Worm (Caenorhabditis elegans) whole organism, L2 larva: Measurements from ENCODE around the gene pros-1.

ENCODE experiments used
- C34F6.9 ChIP-seq: fragments of 150-350 bp; optimal IDR thresholded peaks from 2 replicates; lab custom pipeline; 2014; ENCODE audit warnings: missing biosample characterization, missing genetic modification characterization
- F13H6.1 ChIP-seq: sonication (generic microtip); optimal IDR thresholded peaks from 2 replicates; lab custom pipeline; 2016; ENCODE audit warnings: missing genetic modification characterization, missing compliant biosample characterization
- R02D3.7 ChIP-seq: fragments of 150-350 bp; optimal IDR thresholded peaks from 2 replicates; lab custom pipeline; 2014; ENCODE audit warnings: missing biosample characterization, missing genetic modification characterization
- Y55F3AM.14 ChIP-seq: fragments of 200-800 bp; sonication (Bioruptor generic); optimal IDR thresholded peaks from 2 replicates; lab custom pipeline; 2018; ENCODE audit warnings: mild to moderate bottlenecking, missing genetic modification characterization, missing compliant biosample characterization
- ZK546.5 ChIP-seq: sonication (generic microtip); optimal IDR thresholded peaks from 2 replicates; lab custom pipeline; 2017; ENCODE audit warnings: missing biosample characterization, missing genetic modification characterization
- alr-1 ChIP-seq: fragments of 150-350 bp; optimal IDR thresholded peaks from 2 replicates; lab custom pipeline; 2014; ENCODE audit warnings: missing biosample characterization, missing genetic modification characterization
- aly-2 ChIP-seq: fragments of 150-350 bp; optimal IDR thresholded peaks from 2 replicates; lab custom pipeline; 2014; ENCODE audit warnings: missing biosample characterization, missing genetic modification characterization
- ama-1 ChIP-seq: fragments of 150-350 bp; optimal IDR thresholded peaks from 2 replicates; lab custom pipeline; 2018; ENCODE audit warnings: inconsistent platforms
- blmp-1 ChIP-seq: sonication (generic microtip); optimal IDR thresholded peaks from 2 replicates; lab custom pipeline; 2017; ENCODE audit warnings: missing genetic modification characterization, mild to moderate bottlenecking, missing compliant biosample characterization, antibody characterized with exemption, moderate library complexity; ENCODE audit not compliant: insufficient read depth
- ceh-16 ChIP-seq: fragments of 150-350 bp; optimal IDR thresholded peaks from 2 replicates; lab custom pipeline; 2014; ENCODE audit warnings: missing biosample characterization, missing genetic modification characterization
- ceh-82 ChIP-seq: fragments of 150-350 bp; optimal IDR thresholded peaks from 2 replicates; lab custom pipeline; 2014; ENCODE audit warnings: missing biosample characterization, missing genetic modification characterization
- crh-2 ChIP-seq: sonication (generic microtip); optimal IDR thresholded peaks from 2 replicates; lab custom pipeline; 2017; ENCODE audit warnings: missing biosample characterization, missing genetic modification characterization
- dmd-4 ChIP-seq: sonication (generic microtip); optimal IDR thresholded peaks from 2 replicates; lab custom pipeline; 2017; ENCODE audit warnings: missing biosample characterization, missing genetic modification characterization
- egl-27 ChIP-seq: sonication (generic microtip); optimal IDR thresholded peaks from 3 replicates; lab custom pipeline; 2017; ENCODE audit warnings: missing biosample characterization, missing genetic modification reagents, missing genetic modification characterization
- elt-1 ChIP-seq: fragments of 150-350 bp; optimal IDR thresholded peaks from 2 replicates; lab custom pipeline; 2014; ENCODE audit warnings: missing biosample characterization, missing genetic modification characterization
- elt-3 ChIP-seq: sonication (generic microtip); optimal IDR thresholded peaks from 2 replicates; lab custom pipeline; 2017; ENCODE audit warnings: missing biosample characterization, missing genetic modification characterization
- fos-1 ChIP-seq: fragments of 150-350 bp; optimal IDR thresholded peaks from 2 replicates; lab custom pipeline; 2014; ENCODE audit warnings: missing biosample characterization, missing genetic modification characterization
- gmeb-1 ChIP-seq: fragments of 150-350 bp; optimal IDR thresholded peaks from 2 replicates; lab custom pipeline; 2014; ENCODE audit warnings: missing biosample characterization, missing genetic modification characterization
- lin-11 ChIP-seq: fragments of 150-350 bp; sonication (generic microtip); optimal IDR thresholded peaks from 2 replicates; lab custom pipeline; 2014; ENCODE audit warnings: missing biosample characterization, missing genetic modification characterization, inconsistent platforms, mixed read lengths
- lin-13 ChIP-seq: fragments of 150-350 bp; optimal IDR thresholded peaks from 2 replicates; lab custom pipeline; 2014; ENCODE audit warnings: missing biosample characterization, missing genetic modification reagents, missing genetic modification characterization
- lin-39 ChIP-seq: fragments of 150-350 bp; optimal IDR thresholded peaks from 2 replicates; lab custom pipeline; 2014; ENCODE audit warnings: missing biosample characterization, missing genetic modification reagents, missing genetic modification characterization
- lsy-2 ChIP-seq, 2 experiments: fragments of 150-350 bp in 1 of 2; sonication (generic microtip) in 1 of 2; optimal IDR thresholded peaks; 2 replicates each; lab custom pipeline; 2014 to 2017; ENCODE audit warnings: missing biosample characterization in 2 of 2, missing genetic modification characterization in 2 of 2
- mab-5 ChIP-seq: fragments of 150-350 bp; optimal IDR thresholded peaks from 2 replicates; lab custom pipeline; 2014; ENCODE audit warnings: missing biosample characterization, missing genetic modification characterization
- mbf-1 ChIP-seq: sonication (generic microtip); optimal IDR thresholded peaks from 2 replicates; lab custom pipeline; 2017; ENCODE audit warnings: missing biosample characterization, missing genetic modification characterization
- mdl-1 ChIP-seq, 2 experiments: fragments of 150-350 bp in 1 of 2; sonication (generic microtip) in 1 of 2; optimal IDR thresholded peaks; 2 replicates each; lab custom pipeline; 2017; ENCODE audit warnings: missing biosample characterization in 2 of 2, missing genetic modification characterization in 2 of 2
- nhr-10 ChIP-seq: sonication (generic microtip); optimal IDR thresholded peaks from 2 replicates; lab custom pipeline; 2017; ENCODE audit warnings: missing biosample characterization, missing genetic modification characterization
- nhr-11 ChIP-seq: fragments of 150-350 bp; optimal IDR thresholded peaks from 2 replicates; lab custom pipeline; 2014; ENCODE audit warnings: missing biosample characterization, missing genetic modification characterization
- nhr-12 ChIP-seq: fragments of 150-350 bp; optimal IDR thresholded peaks from 2 replicates; lab custom pipeline; 2014; ENCODE audit warnings: missing biosample characterization, missing genetic modification characterization
- nhr-129 ChIP-seq: fragments of 150-350 bp; optimal IDR thresholded peaks from 2 replicates; lab custom pipeline; 2014; ENCODE audit warnings: missing biosample characterization, missing genetic modification characterization
- nhr-21 ChIP-seq: fragments of 150-350 bp; optimal IDR thresholded peaks from 2 replicates; lab custom pipeline; 2014; ENCODE audit warnings: missing biosample characterization, missing genetic modification characterization
- nhr-23 ChIP-seq: fragments of 150-350 bp; optimal IDR thresholded peaks from 2 replicates; lab custom pipeline; 2014; ENCODE audit warnings: missing biosample characterization, missing genetic modification reagents, missing genetic modification characterization
- nhr-237 ChIP-seq: fragments of 150-350 bp; optimal IDR thresholded peaks from 2 replicates; lab custom pipeline; 2014; ENCODE audit warnings: missing biosample characterization, missing genetic modification characterization
- nhr-25 ChIP-seq: fragments of 150-350 bp; sonication (generic microtip); optimal IDR thresholded peaks from 3 replicates; lab custom pipeline; 2014; ENCODE audit warnings: missing biosample characterization, missing genetic modification characterization
- nhr-6 ChIP-seq: fragments of 150-350 bp; optimal IDR thresholded peaks from 2 replicates; lab custom pipeline; 2014; ENCODE audit warnings: missing biosample characterization, missing genetic modification characterization
- nhr-77 ChIP-seq: fragments of 150-350 bp; optimal IDR thresholded peaks from 2 replicates; lab custom pipeline; 2014; ENCODE audit warnings: missing biosample characterization, missing genetic modification characterization
- peb-1 ChIP-seq: fragments of 150-350 bp; optimal IDR thresholded peaks from 2 replicates; lab custom pipeline; 2014; ENCODE audit warnings: missing biosample characterization, missing genetic modification characterization
- sem-4 ChIP-seq: fragments of 150-350 bp; optimal IDR thresholded peaks from 2 replicates; lab custom pipeline; 2014; ENCODE audit warnings: missing biosample characterization, missing genetic modification reagents, missing genetic modification characterization
- skn-1 ChIP-seq: sonication (generic microtip); optimal IDR thresholded peaks from 2 replicates; lab custom pipeline; 2017; ENCODE audit warnings: missing biosample characterization, missing genetic modification characterization
- sma-3 ChIP-seq: sonication (generic microtip); optimal IDR thresholded peaks from 2 replicates; lab custom pipeline; 2016; ENCODE audit warnings: missing genetic modification reagents, missing genetic modification characterization, missing compliant biosample characterization
- sma-9 ChIP-seq, 2 experiments: fragments of 150-350 bp in 1 of 2; sonication (generic microtip) in 1 of 2; optimal IDR thresholded peaks; 2 replicates each; lab custom pipeline; 2014 to 2016; ENCODE audit warnings: missing genetic modification characterization in 2 of 2, mild to moderate bottlenecking in 1 of 2, missing biosample characterization in 1 of 2, missing compliant biosample characterization in 1 of 2, missing genetic modification reagents in 1 of 2, moderate library complexity in 1 of 2
- snpc-4 ChIP-seq: fragments of 150-350 bp; optimal IDR thresholded peaks from 2 replicates; lab custom pipeline; 2014; ENCODE audit warnings: missing biosample characterization, missing genetic modification characterization
- unc-39 ChIP-seq: fragments of 150-350 bp; optimal IDR thresholded peaks from 2 replicates; lab custom pipeline; 2014; ENCODE audit warnings: missing biosample characterization, missing genetic modification characterization
- unc-55 ChIP-seq: fragments of 150-350 bp; sonication (generic microtip); optimal IDR thresholded peaks from 3 replicates; lab custom pipeline; 2014; ENCODE audit warnings: missing biosample characterization, missing genetic modification reagents, missing genetic modification characterization
- unc-62 ChIP-seq: fragments of 150-350 bp; optimal IDR thresholded peaks from 2 replicates; lab custom pipeline; 2014; ENCODE audit warnings: missing biosample characterization, missing genetic modification reagents, missing genetic modification characterization
- zag-1 ChIP-seq: fragments of 150-350 bp; optimal IDR thresholded peaks from 2 replicates; lab custom pipeline; 2014; ENCODE audit warnings: missing biosample characterization, missing genetic modification characterization
- ztf-1 ChIP-seq: fragments of 200-800 bp; sonication (Bioruptor generic); conservative IDR thresholded peaks from 2 replicates; pipeline ENCODE4 v1.3.6; 2022; ENCODE audit warnings: missing genetic modification characterization, missing compliant biosample characterization
- ztf-11 ChIP-seq: sonication (generic microtip); optimal IDR thresholded peaks from 2 replicates; lab custom pipeline; 2017; ENCODE audit warnings: missing biosample characterization, missing genetic modification characterization
- ztf-4 ChIP-seq: fragments of 150-350 bp; optimal IDR thresholded peaks from 2 replicates; lab custom pipeline; 2014; ENCODE audit warnings: missing biosample characterization, missing genetic modification characterization

pros-1 gene

ce11 chrIII:8105771-8106170 is 38.7 kb downstream of the pros-1 start:
- TF ChIP-seq nhr-21 (tag; lab: Kevin White, UChicago): peak; percentile 3
- TF ChIP-seq snpc-4: no peak
- TF ChIP-seq mbf-1 (tag; lab: Kevin White, UChicago): no peak
- TF ChIP-seq, all 48 proteins: peak for 1

ce11 chrIII:8106476-8106875 is 39.4 kb downstream of the pros-1 start:
- TF ChIP-seq egl-27 (no peak), lin-39 (tag; lab: Kevin White, UChicago) (no peak), dmd-4 (tag; lab: Kevin White, UChicago) (no peak), nhr-10 (tag; lab: Kevin White, UChicago) (no peak), ceh-82 (tag; lab: Kevin White, UChicago) (no peak), mbf-1 (tag; lab: Kevin White, UChicago) (no peak), crh-2 (tag; lab: Kevin White, UChicago) (no peak), nhr-129 (tag; lab: Kevin White, UChicago) (peak; percentile 75), ztf-1 (GFP tag; lab: Robert Waterston, UW) (no peak), mdl-1 (tag; optimal IDR thresholded peaks at IDR 0.05; lab: Kevin White, UChicago) (no peak), ztf-11 (tag; lab: Kevin White, UChicago) (no peak), sma-3 (peak; percentile 40), alr-1 (no peak), ZK546.5 (tag; lab: Kevin White, UChicago) (no peak), nhr-77 (no peak), snpc-4 (no peak), unc-39 (tag; lab: Kevin White, UChicago) (no peak), peb-1 (tag; lab: Kevin White, UChicago) (no peak), unc-55 (GFP tag; lab: Kevin White, UChicago) (peak; percentile 84), fos-1 (tag; lab: Kevin White, UChicago) (peak; percentile 10), nhr-23 (tag; lab: Kevin White, UChicago) (no peak), nhr-6 (no peak), Y55F3AM.14 (peak; percentile 32), nhr-237 (tag; lab: Kevin White, UChicago) (no peak), nhr-12 (tag; lab: Kevin White, UChicago) (no peak), skn-1 (tag; lab: Kevin White, UChicago) (no peak), lin-13 (GFP tag; lab: Kevin White, UChicago) (no peak), elt-3 (no peak), elt-1 (tag; lab: Kevin White, UChicago) (no peak), sem-4 (tag; lab: Kevin White, UChicago) (no peak), zag-1 (tag; lab: Kevin White, UChicago) (peak; percentile 20), R02D3.7 (tag; lab: Kevin White, UChicago) (no peak), nhr-21 (tag; lab: Kevin White, UChicago) (no peak), gmeb-1 (tag; lab: Kevin White, UChicago) (peak; percentile 31), mab-5 (tag; lab: Kevin White, UChicago) (no peak), lsy-2 (tag; optimal IDR thresholded peaks at IDR 0.05; lab: Kevin White, UChicago) (peak; percentile 36 to 57), ztf-4 (tag; lab: Kevin White, UChicago) (no peak), sma-9 (GFP tag; optimal IDR thresholded peaks at IDR 0.05; lab: Kevin White, UChicago) (peak; percentile 57), sma-9 (tag; optimal IDR thresholded peaks at IDR 0.05; lab: Kevin White, UChicago) (no peak), nhr-11 (no peak), ceh-16 (tag; lab: Kevin White, UChicago) (no peak), unc-62 (GFP tag; lab: Kevin White, UChicago) (no peak), lin-11 (tag; lab: Kevin White, UChicago) (no peak), aly-2 (tag; lab: Kevin White, UChicago) (no peak), nhr-25 (no peak), ama-1 (lab: Kevin White, UChicago) (no peak), C34F6.9 (tag; lab: Kevin White, UChicago) (peak; percentile 49), F13H6.1 (peak; percentile 28), blmp-1 (no peak)
